ENCODE assay signal across 4 fruit fly cellular contexts in genomic region chr3L:17053932-17054331, dm6.
A peak's percentile ranks its signal among the peaks of the same experiment; 100 is the strongest.
TF ChIP-seq lines count a peak whose summit lies in the region.

No protein-coding gene starts in this region.

- no peak for TF ChIP-seq CTCF in whole organism, embryonic (GFP tag; optimal IDR thresholded peaks at IDR 0.05; lab: Kevin White, UChicago)

TF ChIP-seq in whole organism, adult, 20 proteins besides CTCF, POLR2A, EP300 and RAD21:
- no peak for TF ChIP-seq pad (GFP tag; optimal IDR thresholded peaks at IDR 0.05; lab: Kevin White, UChicago)
- no peak for TF ChIP-seq ovo (GFP tag; optimal IDR thresholded peaks at IDR 0.05; lab: Kevin White, UChicago)
- TF ChIP-seq cnc (optimal IDR thresholded peaks at IDR 0.05; lab: Kevin White, UChicago), result no peak
- peak; percentile 32 for TF ChIP-seq Hr96 (GFP tag; optimal IDR thresholded peaks at IDR 0.05; lab: Kevin White, UChicago)
- no peak for TF ChIP-seq Clk (GFP tag; optimal IDR thresholded peaks at IDR 0.05; lab: Kevin White, UChicago)
- no peak for TF ChIP-seq CG14711 (tag; optimal IDR thresholded peaks at IDR 0.05; lab: Kevin White, UChicago)
- no peak for TF ChIP-seq CG7101 (tag; optimal IDR thresholded peaks at IDR 0.05; lab: Kevin White, UChicago)
- TF ChIP-seq kay (GFP tag; lab: Kevin White, UChicago; ENCODE audit: borderline replicate concordance), result no peak
- TF ChIP-seq CG1620 (GFP tag; optimal IDR thresholded peaks at IDR 0.05; lab: Kevin White, UChicago), result no peak
- no peak for TF ChIP-seq CG12768 (GFP tag; optimal IDR thresholded peaks at IDR 0.05; lab: Kevin White, UChicago)
- peak; percentile 88 for TF ChIP-seq Mnt (GFP tag; optimal IDR thresholded peaks at IDR 0.05; lab: Kevin White, UChicago)
- TF ChIP-seq CG5204 (GFP tag; optimal IDR thresholded peaks at IDR 0.05; lab: Kevin White, UChicago), result no peak
- TF ChIP-seq CG11617 (GFP tag; optimal IDR thresholded peaks at IDR 0.05; lab: Kevin White, UChicago), result no peak
TF ChIP-seq in whole organism, adult: peak in this region for 2.

TF ChIP-seq in whole organism, embryonic, 481 proteins besides CTCF, POLR2A, EP300 and RAD21:
- TF ChIP-seq so (GFP tag; IDR thresholded peaks at IDR 0.05; lab: Robert Waterston, UW), result 0 out of 3 replicates have a peak, but pooled peaks have one; percentile 16
- TF ChIP-seq Atf3 (GFP tag; optimal IDR thresholded peaks at IDR 0.05; lab: Kevin White, UChicago), result no peak
- TF ChIP-seq chinmo (GFP tag; IDR thresholded peaks at IDR 0.05; lab: Robert Waterston, UW; ENCODE audit: partially characterized antibody), result 0 out of 4 replicates have a peak, but pooled peaks have one; percentile 23
- TF ChIP-seq Dref (GFP tag; IDR thresholded peaks at IDR 0.05; lab: Robert Waterston, UW), result 0 out of 2 replicates have a peak, but pooled peaks have one; percentile 24
- TF ChIP-seq CG12769 (tag; optimal IDR thresholded peaks at IDR 0.05; lab: Kevin White, UChicago), result peak; percentile 67
- peak; percentile 12 for TF ChIP-seq sens (GFP tag; lab: Kevin White, UChicago)
TF ChIP-seq in whole organism, embryonic: peak in this region for 5.

TF ChIP-seq in whole organism, prepupa, 60 proteins besides CTCF, POLR2A, EP300 and RAD21:
- no peak for TF ChIP-seq eg (GFP tag; IDR thresholded peaks at IDR 0.05; lab: Robert Waterston, UW)
- TF ChIP-seq CG11902 (GFP tag; optimal IDR thresholded peaks at IDR 0.05; lab: Kevin White, UChicago), result no peak
- no peak for TF ChIP-seq CG11294 (GFP tag; IDR thresholded peaks at IDR 0.05; lab: Robert Waterston, UW)
- no peak for TF ChIP-seq fkh (GFP tag; optimal IDR thresholded peaks at IDR 0.05; lab: Kevin White, UChicago)
- TF ChIP-seq CG8319 (GFP tag; optimal IDR thresholded peaks at IDR 0.05; lab: Kevin White, UChicago), result no peak
- TF ChIP-seq salr (GFP tag; optimal IDR thresholded peaks at IDR 0.05; lab: Kevin White, UChicago), result no peak
- TF ChIP-seq Eip78C (GFP tag; lab: Kevin White, UChicago), result peak; percentile 33
- no peak for TF ChIP-seq Hr4 (GFP tag; optimal IDR thresholded peaks at IDR 0.05; lab: Kevin White, UChicago)

TF ChIP-seq in whole organism, pupa, 21 proteins besides CTCF, POLR2A, EP300 and RAD21:
- TF ChIP-seq EcR (GFP tag; optimal IDR thresholded peaks at IDR 0.05; lab: Kevin White, UChicago) (no peak), CG32121 (GFP tag; IDR thresholded peaks at IDR 0.05; lab: Robert Waterston, UW) (peak; percentile 65; the same call in 1 of the 2 replicates)
